Fruit fly (Drosophila melanogaster) whole organism, wandering third instar larva: ENCODE data around the gene Cmpk.

ENCODE experiments used
- Abd-B ChIP-seq: fragments of >200 bp; optimal IDR thresholded peaks from 2 replicates; lab custom pipeline; 2017; ENCODE audit warnings: missing biosample characterization, missing genetic modification characterization
- CG32264 ChIP-seq: fragments of 200-800 bp; sonication (Bioruptor generic); optimal IDR thresholded peaks from 2 replicates; lab custom pipeline; 2016; ENCODE audit warnings: missing biosample characterization, missing genetic modification characterization
- CG9705 ChIP-seq: fragments of 200-800 bp; sonication (Bioruptor generic); optimal IDR thresholded peaks from 2 replicates; lab custom pipeline; 2018; ENCODE audit warnings: missing biosample characterization, mild to moderate bottlenecking, missing genetic modification characterization
- Dfd ChIP-seq: fragments of >200 bp; optimal IDR thresholded peaks from 2 replicates; lab custom pipeline; 2017; ENCODE audit warnings: missing biosample characterization, missing genetic modification characterization
- GATAd ChIP-seq: sonication (Bioruptor generic); optimal IDR thresholded peaks from 2 replicates; lab custom pipeline; 2016; ENCODE audit warnings: missing biosample characterization, missing genetic modification characterization
- HLH106 ChIP-seq: fragments of 200-800 bp; optimal IDR thresholded peaks from 3 replicates; lab custom pipeline; 2019; ENCODE audit warnings: missing biosample characterization, mild to moderate bottlenecking, missing genetic modification characterization, moderate library complexity
- Hnf4 ChIP-seq: fragments of 200-800 bp; sonication (Bioruptor generic); optimal IDR thresholded peaks from 2 replicates; lab custom pipeline; 2016; ENCODE audit warnings: missing biosample characterization, mild to moderate bottlenecking, missing genetic modification characterization
- Hr78 ChIP-seq: fragments of >200 bp; optimal IDR thresholded peaks from 2 replicates; lab custom pipeline; 2017; ENCODE audit warnings: missing biosample characterization, missing genetic modification characterization
- Hr83 ChIP-seq: fragments of 200-300 bp; sonication (Bioruptor generic); optimal IDR thresholded peaks from 2 replicates; lab custom pipeline; 2016; ENCODE audit warnings: missing biosample characterization, mild to moderate bottlenecking, missing genetic modification characterization, moderate library complexity; ENCODE audit not compliant: poor library complexity, severe bottlenecking
- Jra ChIP-seq: sonication (Bioruptor generic); optimal IDR thresholded peaks from 2 replicates; lab custom pipeline; 2016; ENCODE audit warnings: missing biosample characterization, missing genetic modification characterization
- Myc ChIP-seq: fragments of >200 bp; optimal IDR thresholded peaks from 2 replicates; lab custom pipeline; 2017
- N ChIP-seq: fragments of >200 bp; optimal IDR thresholded peaks from 2 replicates; lab custom pipeline; 2018; ENCODE audit warnings: missing biosample characterization, missing external identifiers, missing genetic modification characterization
- OdsH ChIP-seq: fragments of 200-800 bp; sonication (Bioruptor generic); optimal IDR thresholded peaks from 2 replicates; lab custom pipeline; 2016; ENCODE audit warnings: missing biosample characterization, mild to moderate bottlenecking, missing genetic modification characterization
- Rel ChIP-seq, 2 experiments: fragments of 200-800 bp; sonication (Bioruptor generic) in 1 of 2; optimal IDR thresholded peaks; 2 replicates in 1 of 2; 3 replicates in 1 of 2; lab custom pipeline; 2016 to 2019; ENCODE audit warnings: mild to moderate bottlenecking in 2 of 2, missing biosample characterization in 2 of 2, missing genetic modification characterization in 2 of 2, moderate library complexity in 1 of 2
- Sp1 ChIP-seq: fragments of 200-800 bp; sonication (Bioruptor generic); optimal IDR thresholded peaks from 3 replicates; lab custom pipeline; 2019; ENCODE audit warnings: missing biosample characterization, mild to moderate bottlenecking, missing genetic modification characterization, moderate library complexity
- Vsx2 ChIP-seq: fragments of 200-300, 225-300 bp; sonication (Bioruptor generic); optimal IDR thresholded peaks from 2 replicates; lab custom pipeline; 2018; ENCODE audit warnings: missing biosample characterization, missing genetic modification characterization; ENCODE audit not compliant: partially characterized antibody
- br ChIP-seq: fragments of 200-800 bp; sonication (Bioruptor generic); optimal IDR thresholded peaks from 2 replicates; lab custom pipeline; 2016; ENCODE audit warnings: missing biosample characterization, missing genetic modification characterization
- brk ChIP-seq: fragments of 200-800 bp; sonication (Bioruptor generic); optimal IDR thresholded peaks from 2 replicates; lab custom pipeline; 2016; ENCODE audit warnings: missing biosample characterization, mild to moderate bottlenecking, missing genetic modification characterization
- dl ChIP-seq, 2 experiments: fragments of 175-275, 200-275 bp in 1 of 2; fragments of 200-275 bp in 1 of 2; sonication (Bioruptor generic); optimal IDR thresholded peaks; lab custom pipeline; 2018; ENCODE audit warnings: mild to moderate bottlenecking in 2 of 2, missing biosample characterization in 2 of 2, missing genetic modification characterization in 2 of 2, moderate library complexity in 2 of 2; ENCODE audit not compliant: partially characterized antibody in 2 of 2, insufficient read depth in 1 of 2
- dmrt93B ChIP-seq: fragments of 200-800 bp; sonication (Bioruptor generic); optimal IDR thresholded peaks from 2 replicates; lab custom pipeline; 2018; ENCODE audit warnings: missing biosample characterization, mild to moderate bottlenecking, missing genetic modification characterization
- dsf ChIP-seq: sonication (Bioruptor generic); optimal IDR thresholded peaks from 2 replicates; lab custom pipeline; 2016; ENCODE audit warnings: missing biosample characterization, missing genetic modification characterization, borderline replicate concordance
- ey ChIP-seq: fragments of 200-800 bp; sonication (Bioruptor generic); optimal IDR thresholded peaks from 2 replicates; lab custom pipeline; 2016; ENCODE audit warnings: missing biosample characterization, missing genetic modification characterization
- foxo ChIP-seq, 2 experiments: fragments of 200-800 bp; sonication (Bioruptor generic); optimal IDR thresholded peaks; 2 replicates in 1 of 2; 3 replicates in 1 of 2; lab custom pipeline; 2016 to 2017; ENCODE audit warnings: missing biosample characterization in 2 of 2, missing genetic modification characterization in 2 of 2
- fru ChIP-seq: fragments of 200-800 bp; sonication (Bioruptor generic); optimal IDR thresholded peaks from 3 replicates; lab custom pipeline; 2016; ENCODE audit warnings: missing biosample characterization, mild to moderate bottlenecking, missing genetic modification characterization
- h ChIP-seq: fragments of 200-800 bp; sonication (Bioruptor generic); optimal IDR thresholded peaks from 3 replicates; lab custom pipeline; 2016; ENCODE audit warnings: missing biosample characterization, mild to moderate bottlenecking, missing genetic modification characterization
- jim ChIP-seq: fragments of 175-275, 200-325 bp; sonication (Bioruptor generic); optimal IDR thresholded peaks from 2 replicates; lab custom pipeline; 2016; ENCODE audit warnings: missing biosample characterization, mild to moderate bottlenecking, missing genetic modification characterization
- lola ChIP-seq: fragments of >200 bp; optimal IDR thresholded peaks from 2 replicates; lab custom pipeline; 2017; ENCODE audit warnings: missing biosample characterization, missing genetic modification characterization
- pan ChIP-seq: fragments of >200 bp; optimal IDR thresholded peaks from 2 replicates; lab custom pipeline; 2017
- psq ChIP-seq: fragments of 200-800 bp; sonication (Bioruptor generic); optimal IDR thresholded peaks from 3 replicates; lab custom pipeline; 2017; ENCODE audit warnings: missing biosample characterization, mild to moderate bottlenecking, missing genetic modification characterization, moderate library complexity
- rgr ChIP-seq: fragments of 200-800 bp; sonication (Bioruptor generic); optimal IDR thresholded peaks from 3 replicates; lab custom pipeline; 2016; ENCODE audit warnings: missing biosample characterization, mild to moderate bottlenecking, missing genetic modification characterization
- sage ChIP-seq: fragments of 200-800 bp; sonication (Bioruptor generic); optimal IDR thresholded peaks from 2 replicates; lab custom pipeline; 2016; ENCODE audit warnings: missing biosample characterization, mild to moderate bottlenecking, missing genetic modification characterization
- sv ChIP-seq: fragments of 200-800 bp; sonication (Bioruptor generic); optimal IDR thresholded peaks from 3 replicates; lab custom pipeline; 2016; ENCODE audit warnings: missing biosample characterization, missing genetic modification characterization
- tai ChIP-seq: sonication (Bioruptor generic); optimal IDR thresholded peaks from 2 replicates; lab custom pipeline; 2016; ENCODE audit warnings: missing biosample characterization, missing genetic modification characterization
- usp ChIP-seq: fragments of >200 bp; optimal IDR thresholded peaks from 2 replicates; lab custom pipeline; 2017; ENCODE audit warnings: missing biosample characterization, missing genetic modification characterization
- woc ChIP-seq: sonication (Bioruptor generic); optimal IDR thresholded peaks from 2 replicates; lab custom pipeline; 2016; ENCODE audit warnings: missing biosample characterization, mild to moderate bottlenecking, missing genetic modification characterization

The Cmpk gene

DNA sequence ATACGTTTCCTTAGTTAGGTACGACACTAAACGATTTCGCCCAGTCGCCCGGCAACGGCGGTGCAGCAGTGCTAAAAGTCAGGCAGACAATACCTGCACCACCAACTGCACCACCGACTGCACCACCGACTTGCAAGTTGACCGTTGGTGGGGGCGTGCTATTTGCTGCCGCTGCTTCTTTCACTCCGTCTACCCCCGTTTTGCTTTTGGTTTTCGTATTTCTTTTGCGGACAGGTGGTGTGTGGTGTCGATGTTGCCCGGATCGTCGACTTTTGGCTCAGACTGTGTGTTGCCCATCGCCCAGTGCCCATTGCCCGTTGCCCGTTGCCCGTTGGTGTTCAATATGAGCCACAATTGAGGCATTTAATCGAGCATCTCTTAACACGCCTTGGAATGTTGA lies 9.5 kb upstream of the Cmpk start:
- no peak for TF ChIP-seq Jra (GFP tag; lab: Kevin White, UChicago)
- TF ChIP-seq sv (GFP tag; lab: Kevin White, UChicago) = no peak
- no peak for TF ChIP-seq HLH106 (tag; lab: Kevin White, UChicago)
- TF ChIP-seq jim (GFP tag; lab: Kevin White, UChicago) = no peak
- TF ChIP-seq Sp1 (GFP tag; lab: Kevin White, UChicago) = no peak
- TF ChIP-seq ey = no peak
- TF ChIP-seq CG32264 (GFP tag; lab: Kevin White, UChicago) = no peak
- TF ChIP-seq Vsx2 (GFP tag; lab: Kevin White, UChicago) = no peak
- TF ChIP-seq sage (GFP tag; lab: Kevin White, UChicago) = no peak
- TF ChIP-seq OdsH (GFP tag; lab: Kevin White, UChicago) = no peak
- no peak for TF ChIP-seq Hr78 (GFP tag; lab: Kevin White, UChicago)
- TF ChIP-seq, all 38 proteins: peak for 0

DNA sequence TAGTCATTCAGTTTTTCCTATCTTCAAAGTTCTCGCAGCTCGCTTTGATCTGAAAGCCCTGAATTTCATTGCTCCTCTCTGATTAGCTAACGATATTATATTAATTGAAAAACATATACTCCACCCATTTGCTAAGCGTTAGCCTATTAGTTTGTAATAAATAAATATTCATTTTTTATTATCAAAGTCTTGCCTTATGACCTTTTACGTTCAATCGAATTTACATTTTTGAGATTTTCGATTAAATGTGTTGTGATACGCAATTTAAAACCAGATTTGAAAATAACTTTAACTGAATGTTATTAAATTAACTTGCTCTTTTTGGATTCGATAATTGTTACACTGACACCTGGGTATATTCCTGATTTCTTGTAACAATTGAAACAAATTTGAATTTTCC lies 7.7 kb upstream of the Cmpk start, which contains the start of gene CG14551:
CG14551 (minus strand) TSS at position 101 of the 400 bp plus-strand sequence.
- TF ChIP-seq Abd-B (GFP tag; lab: Kevin White, UChicago) (no peak), rgr (no peak), Sp1 (GFP tag; lab: Kevin White, UChicago) (no peak), OdsH (GFP tag; lab: Kevin White, UChicago) (no peak), Vsx2 (GFP tag; lab: Kevin White, UChicago) (no peak), HLH106 (tag; lab: Kevin White, UChicago) (no peak), Rel (GFP tag; optimal IDR thresholded peaks at IDR 0.05; lab: Kevin White, UChicago) (no peak), Rel (tag; optimal IDR thresholded peaks at IDR 0.05; lab: Kevin White, UChicago) (no peak), dmrt93B (GFP tag; lab: Kevin White, UChicago) (no peak), lola (GFP tag; lab: Kevin White, UChicago) (no peak), N (GFP tag; lab: Kevin White, UChicago) (no peak), Hnf4 (GFP tag; lab: Kevin White, UChicago) (no peak)

DNA sequence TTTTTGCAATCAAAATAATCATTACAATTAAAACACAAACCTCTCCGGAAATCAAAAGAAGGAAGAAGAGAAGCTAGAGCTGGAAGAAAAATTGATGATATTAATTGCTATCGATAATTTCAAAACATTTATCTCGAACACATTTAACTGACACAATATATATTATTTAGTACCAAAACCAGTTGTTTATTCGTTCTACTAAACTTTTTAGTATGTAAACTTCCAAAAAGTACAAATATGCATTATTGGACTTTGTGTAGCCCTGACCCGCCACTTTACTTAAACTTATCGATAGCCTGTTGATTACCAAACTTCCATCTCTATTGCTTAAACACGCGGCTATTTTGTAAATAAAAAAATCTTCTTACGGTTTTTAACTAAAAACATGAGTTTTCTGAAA lies 4.0 kb upstream of the Cmpk start, which contains the start of the genes RpL34a and Trmt61:
RpL34a (minus strand) TSS at position 73 of the 400 bp plus-strand sequence.
Trmt61 (plus strand) TSS at position 302 of the 400 bp plus-strand sequence.
- peak; percentile 70 for TF ChIP-seq sv (GFP tag; lab: Kevin White, UChicago)
- peak; percentile 33 to 80 for TF ChIP-seq foxo (GFP tag; optimal IDR thresholded peaks at IDR 0.05; lab: Kevin White, UChicago)
- no peak for TF ChIP-seq tai (GFP tag; lab: Kevin White, UChicago)
- TF ChIP-seq Vsx2 (GFP tag; lab: Kevin White, UChicago) = no peak
- peak; percentile 54 for TF ChIP-seq ey
- TF ChIP-seq Rel (GFP tag; optimal IDR thresholded peaks at IDR 0.05; lab: Kevin White, UChicago) = no peak
- peak; percentile 65 for TF ChIP-seq Rel (tag; optimal IDR thresholded peaks at IDR 0.05; lab: Kevin White, UChicago)
- peak; percentile 78 for TF ChIP-seq br (GFP tag; lab: Kevin White, UChicago)
- peak; percentile 42 for TF ChIP-seq Myc (lab: Kevin White, UChicago)
- peak; percentile 89 for TF ChIP-seq Sp1 (GFP tag; lab: Kevin White, UChicago)
- no peak for TF ChIP-seq pan (lab: Kevin White, UChicago)
- peak; percentile 49 for TF ChIP-seq psq
- peak; percentile 4 for TF ChIP-seq woc
- TF ChIP-seq jim (GFP tag; lab: Kevin White, UChicago) = no peak
- peak; percentile 77 for TF ChIP-seq fru
- peak; percentile 78 for TF ChIP-seq OdsH (GFP tag; lab: Kevin White, UChicago)
- peak; percentile 82 for TF ChIP-seq HLH106 (tag; lab: Kevin White, UChicago)
- no peak for TF ChIP-seq Hr78 (GFP tag; lab: Kevin White, UChicago)
- TF ChIP-seq dsf (GFP tag; lab: Kevin White, UChicago) = peak; percentile 77
- peak; percentile 73 for TF ChIP-seq sage (GFP tag; lab: Kevin White, UChicago)
- TF ChIP-seq h = peak; percentile 87
- peak; percentile 84 for TF ChIP-seq Hnf4 (GFP tag; lab: Kevin White, UChicago)
- TF ChIP-seq rgr = peak; percentile 85
- no peak for TF ChIP-seq brk (GFP tag; lab: Kevin White, UChicago)
- TF ChIP-seq usp = no peak
- peak; percentile 70 for TF ChIP-seq CG32264 (GFP tag; lab: Kevin White, UChicago)
- TF ChIP-seq dmrt93B (GFP tag; lab: Kevin White, UChicago) = peak; percentile 85
- no peak for TF ChIP-seq Dfd (GFP tag; lab: Kevin White, UChicago)
- TF ChIP-seq GATAd (GFP tag; lab: Kevin White, UChicago) = no peak
- TF ChIP-seq dl (GFP tag; optimal IDR thresholded peaks at IDR 0.05; lab: Kevin White, UChicago; ENCODE audit: insufficient read depth in 1 of 2, partially characterized antibody in 2 of 2) = no peak
- TF ChIP-seq Hr83 (GFP tag; lab: Kevin White, UChicago) = peak; percentile 25
- TF ChIP-seq Jra (GFP tag; lab: Kevin White, UChicago) = peak; percentile 82
- peak; percentile 88 for TF ChIP-seq CG9705 (GFP tag; lab: Kevin White, UChicago)
